Fruit fly (Drosophila melanogaster) whole organism, pupa: ENCODE results near the gene PH4alphaNE3.

Source experiments
- CG17806 ChIP-seq: fragments of 200-800 bp; sonication (Bioruptor generic); optimal IDR thresholded peaks from 2 replicates; lab custom pipeline; 2018; ENCODE audit warnings: missing biosample characterization, mild to moderate bottlenecking, missing genetic modification characterization, moderate library complexity
- CG32121 ChIP-seq: fragments of 200-800 bp; sonication (Bioruptor generic); IDR thresholded peaks from 2 replicates; pipeline ENCODE4 v1.3.6; 2022; ENCODE audit warnings: missing biosample characterization, missing genetic modification characterization

- TF ChIP-seq CG32121 (GFP tag; lab: Robert Waterston, UW) (no peak), CG17806 (tag; lab: Kevin White, UChicago) (no peak)
Observed at dm6 chr3R:30587196-30587753, 16.7 kb upstream of the PH4alphaNE3 start, which contains the start of gene CG9717.
